Worm (Caenorhabditis elegans) whole organism, young adult: ENCODE measurements around the gene sut-2.

Source experiments
- B0019.2 ChIP-seq: fragments of 200-800 bp; sonication (Bioruptor generic); conservative IDR thresholded peaks from 2 replicates; pipeline ENCODE4 v1.3.6; 2022; ENCODE audit warnings: missing genetic modification reagents, missing genetic modification characterization, missing compliant biosample characterization
- B0035.1 ChIP-seq: sonication (generic microtip); optimal IDR thresholded peaks from 2 replicates; lab custom pipeline; 2016; ENCODE audit warnings: missing genetic modification characterization, mild to moderate bottlenecking, missing compliant biosample characterization, missing genotype, missing genetic modification reagents
- B0336.3 ChIP-seq: fragments of 200-800 bp; sonication (Bioruptor generic); IDR thresholded peaks from 2 replicates; pipeline ENCODE4 v1.3.6; 2022; ENCODE audit warnings: missing genetic modification characterization, missing compliant biosample characterization
- F23B12.7 ChIP-seq: sonication (generic microtip); optimal IDR thresholded peaks from 2 replicates; lab custom pipeline; 2017; ENCODE audit warnings: missing genetic modification characterization, mild to moderate bottlenecking, missing compliant biosample characterization, antibody characterized with exemption, moderate library complexity; ENCODE audit not compliant: insufficient read depth
- F49E8.2 ChIP-seq: sonication (generic microtip); optimal IDR thresholded peaks from 3 replicates; lab custom pipeline; 2017; ENCODE audit warnings: missing genetic modification characterization, mild to moderate bottlenecking, missing compliant biosample characterization, antibody characterized with exemption, moderate library complexity; ENCODE audit not compliant: insufficient read depth
- F57C9.4 ChIP-seq: sonication (generic microtip); optimal IDR thresholded peaks from 2 replicates; lab custom pipeline; 2017; ENCODE audit warnings: mild to moderate bottlenecking, missing genetic modification characterization, missing compliant biosample characterization
- K11D2.4 ChIP-seq: fragments of 200-800 bp; sonication (Bioruptor generic); IDR thresholded peaks from 2 replicates; pipeline ENCODE4 v1.3.6; 2022; ENCODE audit warnings: missing genetic modification reagents, missing genetic modification characterization, missing compliant biosample characterization
- Y53F4B.3 ChIP-seq: fragments of 200-800 bp; sonication (Bioruptor generic); IDR thresholded peaks from 2 replicates; pipeline ENCODE4 v1.3.6; 2022; ENCODE audit warnings: missing genetic modification reagents, missing genetic modification characterization, missing compliant biosample characterization
- Y53G8AR.9 ChIP-seq: fragments of 200-800 bp; sonication (Bioruptor generic); conservative IDR thresholded peaks from 2 replicates; pipeline ENCODE4 v1.3.6; 2022; ENCODE audit warnings: missing genetic modification reagents, missing genetic modification characterization, missing compliant biosample characterization
- Y67H2A.10 ChIP-seq: fragments of 200-800 bp; sonication (Bioruptor generic); conservative IDR thresholded peaks from 2 replicates; pipeline ENCODE4 v1.3.6; 2022; ENCODE audit warnings: missing genetic modification reagents, missing genetic modification characterization, missing compliant biosample characterization
- Y95B8A.8 ChIP-seq: fragments of 200-800 bp; sonication (Bioruptor generic); IDR thresholded peaks from 2 replicates; pipeline ENCODE4 v1.3.6; 2022; ENCODE audit warnings: missing genetic modification reagents, missing genetic modification characterization, missing compliant biosample characterization
- ZK185.1 ChIP-seq: sonication (generic microtip); optimal IDR thresholded peaks from 2 replicates; lab custom pipeline; 2016; ENCODE audit warnings: mild to moderate bottlenecking, missing genetic modification characterization, missing compliant biosample characterization; ENCODE audit not compliant: poor library complexity, severe bottlenecking
- ama-1 ChIP-seq, 3 experiments: fragments of 150-350 bp in 1 of 3; sonication (generic microtip) in 2 of 3; optimal IDR thresholded peaks; 2 replicates each; lab custom pipeline; 2014 to 2018; ENCODE audit warnings: missing biosample characterization in 2 of 3, missing genetic modification characterization in 2 of 3, missing genetic modification reagents in 2 of 3
- aptf-3 ChIP-seq: fragments of 200-800 bp; sonication (Bioruptor generic); IDR thresholded peaks from 2 replicates; pipeline ENCODE4 v1.3.6; 2022; ENCODE audit warnings: missing genetic modification characterization, missing compliant biosample characterization
- bed-1 ChIP-seq: fragments of 200-800 bp; sonication (Bioruptor generic); IDR thresholded peaks from 2 replicates; pipeline ENCODE4 v1.3.6; 2022; ENCODE audit warnings: missing genetic modification reagents, missing genetic modification characterization, missing compliant biosample characterization
- ccch-3 ChIP-seq: fragments of 200-800 bp; sonication (Bioruptor generic); optimal IDR thresholded peaks from 2 replicates; lab custom pipeline; 2018; ENCODE audit warnings: mild to moderate bottlenecking, missing genetic modification characterization, missing compliant biosample characterization
- cebp-2 ChIP-seq: fragments of 200-800 bp; sonication (Bioruptor generic); IDR thresholded peaks from 2 replicates; pipeline ENCODE4 v1.3.6; 2022; ENCODE audit warnings: missing genetic modification characterization, missing compliant biosample characterization
- ceh-58 ChIP-seq: fragments of 200-800 bp; sonication (Bioruptor generic); IDR thresholded peaks from 2 replicates; pipeline ENCODE4 v1.3.6; 2022; ENCODE audit warnings: missing genetic modification characterization, missing compliant biosample characterization
- chd-7 ChIP-seq: sonication (generic microtip); optimal IDR thresholded peaks from 2 replicates; lab custom pipeline; 2016; ENCODE audit warnings: mild to moderate bottlenecking, missing genetic modification characterization, moderate library complexity, missing compliant biosample characterization
- die-1 ChIP-seq: sonication (generic microtip); optimal IDR thresholded peaks from 2 replicates; lab custom pipeline; 2016; ENCODE audit warnings: missing genotype, mild to moderate bottlenecking, missing genetic modification characterization, missing compliant biosample characterization
- dpl-1 ChIP-seq: fragments of 150-350 bp; optimal IDR thresholded peaks from 2 replicates; lab custom pipeline; 2014; ENCODE audit warnings: missing biosample characterization, missing genetic modification reagents, missing genetic modification characterization
- ekl-4 ChIP-seq: fragments of 200-800 bp; sonication (Bioruptor generic); IDR thresholded peaks from 2 replicates; pipeline ENCODE4 v1.3.6; 2022; ENCODE audit warnings: missing genetic modification reagents, missing genetic modification characterization, missing compliant biosample characterization
- fkh-3 ChIP-seq: sonication (generic microtip); optimal IDR thresholded peaks from 2 replicates; lab custom pipeline; 2016; ENCODE audit warnings: mild to moderate bottlenecking, missing genetic modification characterization, missing compliant biosample characterization
- gei-17 ChIP-seq: fragments of 200-800 bp; sonication (Bioruptor generic); optimal IDR thresholded peaks from 2 replicates; lab custom pipeline; 2018; ENCODE audit warnings: mild to moderate bottlenecking, missing genetic modification characterization, missing compliant biosample characterization
- hmg-1.2 ChIP-seq: fragments of 200-800 bp; sonication (Bioruptor generic); IDR thresholded peaks from 2 replicates; pipeline ENCODE4 v1.3.6; 2022; ENCODE audit warnings: missing genetic modification reagents, missing genetic modification characterization, missing compliant biosample characterization
- hmg-20 ChIP-seq: fragments of 200-800 bp; sonication (Bioruptor generic); IDR thresholded peaks from 2 replicates; pipeline ENCODE4 v1.3.6; 2022; ENCODE audit warnings: missing genetic modification reagents, missing genetic modification characterization, missing compliant biosample characterization
- hrde-1 ChIP-seq: sonication (generic microtip); optimal IDR thresholded peaks from 2 replicates; lab custom pipeline; 2016; ENCODE audit warnings: missing genetic modification characterization, mild to moderate bottlenecking, missing compliant biosample characterization, moderate library complexity, missing genotype, missing genetic modification reagents, borderline replicate concordance
- hsf-1 ChIP-seq: fragments of 200-800 bp; sonication (Bioruptor generic); IDR thresholded peaks from 2 replicates; pipeline ENCODE4 v1.3.6; 2022; ENCODE audit warnings: missing genetic modification reagents, missing genetic modification characterization, missing compliant biosample characterization
- lag-1 ChIP-seq: fragments of 200-800 bp; sonication (Bioruptor generic); IDR thresholded peaks from 2 replicates; pipeline ENCODE4 v1.3.6; 2022; ENCODE audit warnings: missing genetic modification reagents, missing genetic modification characterization, missing compliant biosample characterization
- lin-26 ChIP-seq: fragments of 200-800 bp; sonication (Bioruptor generic); IDR thresholded peaks from 2 replicates; pipeline ENCODE4 v1.3.6; 2022; ENCODE audit warnings: missing genetic modification reagents, missing genetic modification characterization, missing compliant biosample characterization
- lin-40 ChIP-seq: sonication (generic microtip); optimal IDR thresholded peaks from 2 replicates; lab custom pipeline; 2016; ENCODE audit warnings: missing genetic modification characterization, mild to moderate bottlenecking, missing compliant biosample characterization, missing genotype, missing genetic modification reagents
- lir-1 ChIP-seq: fragments of 200-800 bp; sonication (Bioruptor generic); conservative IDR thresholded peaks from 2 replicates; pipeline ENCODE4 v1.3.6; 2022; ENCODE audit warnings: missing genetic modification reagents, missing genetic modification characterization, missing compliant biosample characterization
- madf-10 ChIP-seq: sonication (generic microtip); optimal IDR thresholded peaks from 2 replicates; lab custom pipeline; 2016; ENCODE audit warnings: mild to moderate bottlenecking, missing genetic modification characterization, missing compliant biosample characterization
- madf-8 ChIP-seq: fragments of 200-800 bp; sonication (Bioruptor generic); conservative IDR thresholded peaks from 2 replicates; pipeline ENCODE4 v1.3.6; 2022; ENCODE audit warnings: missing genetic modification reagents, missing genetic modification characterization, missing compliant biosample characterization
- mel-28 ChIP-seq: sonication (generic microtip); optimal IDR thresholded peaks from 2 replicates; lab custom pipeline; 2016; ENCODE audit warnings: borderline replicate concordance, mild to moderate bottlenecking, missing genetic modification characterization, missing compliant biosample characterization
- nhr-120 ChIP-seq: fragments of 200-800 bp; sonication (Bioruptor generic); IDR thresholded peaks from 2 replicates; pipeline ENCODE4 v1.3.6; 2022; ENCODE audit warnings: missing genetic modification characterization, missing compliant biosample characterization
- nhr-27 ChIP-seq: fragments of 200-800 bp; sonication (Bioruptor generic); optimal IDR thresholded peaks from 2 replicates; lab custom pipeline; 2018; ENCODE audit warnings: mild to moderate bottlenecking, missing genetic modification characterization, moderate library complexity, missing compliant biosample characterization
- nhr-80 ChIP-seq: sonication (generic microtip); optimal IDR thresholded peaks from 2 replicates; lab custom pipeline; 2016; ENCODE audit warnings: missing genetic modification characterization, missing compliant biosample characterization
- rec-8 ChIP-seq, 2 experiments: sonication (generic microtip); optimal IDR thresholded peaks; 2 replicates each; lab custom pipeline; 2016; ENCODE audit warnings: mild to moderate bottlenecking in 2 of 2, missing genetic modification characterization in 2 of 2, missing genetic modification reagents in 2 of 2, missing genotype in 2 of 2, missing biosample characterization in 1 of 2, missing compliant biosample characterization in 1 of 2, moderate library complexity in 1 of 2
- rpc-1 ChIP-seq, 2 experiments: fragments of 150-350 bp in 1 of 2; sonication (generic microtip) in 1 of 2; optimal IDR thresholded peaks; 2 replicates each; lab custom pipeline; 2014 to 2018; ENCODE audit warnings: missing biosample characterization in 1 of 2, missing genetic modification characterization in 1 of 2, missing genetic modification reagents in 1 of 2, missing genotype in 1 of 2
- sea-2 ChIP-seq: fragments of 200-800 bp; sonication (Bioruptor generic); IDR thresholded peaks from 2 replicates; pipeline ENCODE4 v1.3.6; 2022; ENCODE audit warnings: missing genetic modification characterization, missing compliant biosample characterization
- snpc-1.3 ChIP-seq: sonication (generic microtip); optimal IDR thresholded peaks from 2 replicates; lab custom pipeline; 2017; ENCODE audit warnings: missing genetic modification characterization, mild to moderate bottlenecking, missing compliant biosample characterization, antibody characterized with exemption, moderate library complexity, missing genotype, missing genetic modification reagents; ENCODE audit not compliant: insufficient read depth
- somi-1 ChIP-seq: fragments of 200-800 bp; sonication (Bioruptor generic); optimal IDR thresholded peaks from 2 replicates; lab custom pipeline; 2018; ENCODE audit warnings: mild to moderate bottlenecking, missing genetic modification characterization, missing compliant biosample characterization
- tlf-1 ChIP-seq: fragments of 200-800 bp; sonication (Bioruptor generic); optimal IDR thresholded peaks from 2 replicates; lab custom pipeline; 2018; ENCODE audit warnings: mild to moderate bottlenecking, missing genetic modification characterization, missing compliant biosample characterization
- unc-130 ChIP-seq: sonication (generic microtip); optimal IDR thresholded peaks from 2 replicates; lab custom pipeline; 2016; ENCODE audit warnings: missing genetic modification reagents, missing genetic modification characterization, missing compliant biosample characterization
- xnd-1 ChIP-seq: sonication (generic microtip); optimal IDR thresholded peaks from 2 replicates; lab custom pipeline; 2016; ENCODE audit warnings: missing genotype, missing genetic modification reagents, missing genetic modification characterization, missing compliant biosample characterization
- ztf-18 ChIP-seq: sonication (generic microtip); optimal IDR thresholded peaks from 2 replicates; lab custom pipeline; 2016; ENCODE audit warnings: missing genotype, mild to moderate bottlenecking, missing genetic modification characterization, missing compliant biosample characterization
- ztf-22 ChIP-seq: fragments of 200-800 bp; sonication (Bioruptor generic); optimal IDR thresholded peaks from 2 replicates; lab custom pipeline; 2018; ENCODE audit warnings: mild to moderate bottlenecking, missing genetic modification characterization, moderate library complexity, missing compliant biosample characterization

sut-2 gene

DNA sequence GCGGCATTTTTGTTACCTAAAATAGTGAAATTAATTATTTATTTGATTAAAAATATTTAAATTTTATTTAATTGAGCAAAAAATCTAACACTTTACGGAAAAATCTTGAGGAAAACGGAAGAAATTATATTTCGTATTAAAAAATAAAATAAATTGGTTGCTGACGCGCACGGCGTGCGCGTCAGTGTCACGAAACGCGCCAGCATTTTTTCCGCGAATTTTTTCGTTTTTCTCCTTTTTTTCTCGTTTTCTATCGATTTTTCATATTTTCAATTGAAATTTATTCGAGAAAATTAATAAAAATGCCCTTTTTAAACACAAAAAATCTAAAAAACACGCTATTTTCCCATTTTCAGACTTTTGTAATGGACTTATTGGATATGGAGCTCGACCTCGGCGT is 46.0 kb upstream of the sut-2 start, which contains the start of the genes Y61A9LA.10 and F54D11.4 (continued):
- TF ChIP-seq ceh-58 (no peak), hsf-1 (GFP tag; lab: Robert Waterston, UW) (no peak), somi-1 (GFP tag; lab: Kevin White, UChicago) (no peak), aptf-3 (no peak), Y53F4B.3 (no peak), lin-40 (tag; lab: Kevin White, UChicago) (peak; percentile 46), lag-1 (GFP tag; lab: Robert Waterston, UW) (no peak), nhr-80 (tag; lab: Kevin White, UChicago) (no peak), gei-17 (GFP tag; lab: Kevin White, UChicago) (no peak), B0019.2 (GFP tag; lab: Robert Waterston, UW) (no peak), hrde-1 (tag; lab: Kevin White, UChicago) (no peak), xnd-1 (tag; lab: Kevin White, UChicago) (peak; percentile 42), ama-1 (optimal IDR thresholded peaks at IDR 0.05; lab: Kevin White, UChicago) (no peak), ama-1 (GFP tag; optimal IDR thresholded peaks at IDR 0.05; lab: Kevin White, UChicago) (no peak), rpc-1 (optimal IDR thresholded peaks at IDR 0.05; lab: Kevin White, UChicago) (no peak), rpc-1 (tag; optimal IDR thresholded peaks at IDR 0.05; lab: Kevin White, UChicago) (no peak), rec-8 (tag; optimal IDR thresholded peaks at IDR 0.05; lab: Kevin White, UChicago) (no peak), ccch-3 (GFP tag; lab: Kevin White, UChicago) (no peak), nhr-120 (GFP tag; lab: Robert Waterston, UW) (no peak), F23B12.7 (peak; percentile 61), unc-130 (GFP tag; lab: Kevin White, UChicago) (no peak), nhr-27 (tag; lab: Kevin White, UChicago) (no peak), ztf-22 (no peak), chd-7 (no peak), ZK185.1 (tag; lab: Kevin White, UChicago) (no peak), snpc-1.3 (tag; lab: Kevin White, UChicago) (peak; percentile 40), hmg-1.2 (GFP tag; lab: Robert Waterston, UW) (0 out of 2 replicates have a peak, but pooled peaks have one; percentile 9), lin-26 (no peak), cebp-2 (GFP tag; lab: Robert Waterston, UW) (no peak), sea-2 (GFP tag; lab: Robert Waterston, UW) (no peak), dpl-1 (peak; percentile 44), ztf-18 (tag; lab: Kevin White, UChicago) (peak; percentile 93), B0035.1 (no peak), madf-10 (tag; lab: Kevin White, UChicago) (no peak), mel-28 (tag; lab: Kevin White, UChicago) (no peak), F49E8.2 (no peak), ekl-4 (no peak), Y53G8AR.9 (GFP tag; lab: Robert Waterston, UW) (0 out of 2 replicates have a peak, but pooled peaks have one; percentile 15), K11D2.4 (GFP tag; lab: Robert Waterston, UW) (no peak), Y67H2A.10 (no peak), B0336.3 (0 out of 2 replicates have a peak, but pooled peaks have one; percentile 26), madf-8 (no peak; the same call in 1 of the 2 replicates), fkh-3 (no peak), lir-1 (GFP tag; lab: Robert Waterston, UW) (no peak), die-1 (tag; lab: Kevin White, UChicago) (no peak), Y95B8A.8 (GFP tag; lab: Robert Waterston, UW) (no peak), bed-1 (no peak), hmg-20 (GFP tag; lab: Robert Waterston, UW) (no peak), tlf-1 (no peak), F57C9.4 (no peak)
